Worm (Caenorhabditis elegans): ENCODE results near the gene F38A5.2.

F38A5.2 gene

DNA sequence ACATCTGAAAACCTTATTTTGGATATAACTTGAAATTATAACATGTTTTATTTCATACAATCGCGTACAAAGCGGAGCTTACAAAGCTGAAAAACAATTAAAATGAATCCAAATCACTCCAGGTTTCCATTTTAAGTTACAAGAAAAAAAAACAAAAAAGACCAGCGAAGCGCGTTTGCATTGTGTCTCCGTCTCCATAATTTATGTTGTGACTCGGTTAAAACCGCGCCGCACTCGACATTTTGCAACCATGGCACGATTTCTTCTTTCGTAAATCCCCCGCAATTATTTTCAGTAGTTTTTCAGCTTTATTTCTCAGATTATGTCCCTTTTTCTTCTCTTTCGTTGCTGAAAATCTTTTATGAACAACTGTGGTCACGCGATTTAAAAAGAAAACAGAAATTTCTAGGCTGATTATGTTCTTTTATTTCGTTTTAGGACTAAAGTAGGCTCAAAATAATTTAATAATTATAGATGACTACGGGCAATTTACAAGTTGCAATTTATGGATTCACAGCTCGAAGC is at the start of gene F38A5.2, which contains the start of gene dnj-11:
TSS of gene F38A5.2 (minus strand) at position 4 of the 525 bp plus-strand sequence.
TSS of gene dnj-11 (plus strand) at position 475 of the 525 bp plus-strand sequence.
- TF ChIP-seq fos-1 (tag; optimal IDR thresholded peaks at IDR 0.05): peak; percentile 62
- TF ChIP-seq blmp-1 (tag; optimal IDR thresholded peaks at IDR 0.05): peak; percentile 72
- no peak for TF ChIP-seq egl-27 (tag; optimal IDR thresholded peaks at IDR 0.05)
- peak; percentile 66 for TF ChIP-seq lir-3 (tag; optimal IDR thresholded peaks at IDR 0.05; ENCODE audit: poor library complexity)
- peak; percentile 59 for TF ChIP-seq lin-39 (tag; optimal IDR thresholded peaks at IDR 0.05)
- peak; percentile 70 for TF ChIP-seq lin-13 (GFP tag; optimal IDR thresholded peaks at IDR 0.05)
- peak; percentile 84 for TF ChIP-seq nhr-90 (tag; optimal IDR thresholded peaks at IDR 0.05; ENCODE audit: poor library complexity)
- peak; percentile 90 for TF ChIP-seq unc-130 (tag; optimal IDR thresholded peaks at IDR 0.05)
- no peak for TF ChIP-seq unc-98 (GFP tag; IDR thresholded peaks at IDR 0.05)
- TF ChIP-seq ztf-11 (tag; optimal IDR thresholded peaks at IDR 0.05): peak in 1 of 2 experiments; percentile 48
- peak; percentile 86 for TF ChIP-seq C16A3.4 (tag; optimal IDR thresholded peaks at IDR 0.05)
- TF ChIP-seq nhr-76 (tag; optimal IDR thresholded peaks at IDR 0.05): no peak
- peak; percentile 88 to 90 for TF ChIP-seq efl-1 (optimal IDR thresholded peaks at IDR 0.05)
- TF ChIP-seq efl-1 (GFP tag; optimal IDR thresholded peaks at IDR 0.05 in 1 of 2): peak; percentile 83 to 98
- no peak for TF ChIP-seq zag-1 (tag; optimal IDR thresholded peaks at IDR 0.05)
- peak; percentile 75 for TF ChIP-seq irx-1 (tag; optimal IDR thresholded peaks at IDR 0.05)
- peak; percentile 70 to 93 (median 80) for TF ChIP-seq ceh-82 (tag; optimal IDR thresholded peaks at IDR 0.05)
- TF ChIP-seq zip-4 (GFP tag; optimal IDR thresholded peaks at IDR 0.05): peak; percentile 58
- peak; percentile 62 for TF ChIP-seq hpl-2 (GFP tag; optimal IDR thresholded peaks at IDR 0.05)
- peak; percentile 7 for TF ChIP-seq sup-37 (GFP tag; optimal IDR thresholded peaks at IDR 0.05)
- no peak for TF ChIP-seq nhr-28 (tag; optimal IDR thresholded peaks at IDR 0.05)
- TF ChIP-seq pax-3 (tag; optimal IDR thresholded peaks at IDR 0.05): peak; percentile 48
- no peak for TF ChIP-seq C34B4.2 (tag; optimal IDR thresholded peaks at IDR 0.05)
- peak; percentile 26 for TF ChIP-seq pag-3 (tag; optimal IDR thresholded peaks at IDR 0.05; ENCODE audit: borderline replicate concordance, insufficient read depth)
- peak; percentile 77 for TF ChIP-seq nhr-77 (tag; optimal IDR thresholded peaks at IDR 0.05)
- peak; percentile 90 for TF ChIP-seq nhr-71 (tag; optimal IDR thresholded peaks at IDR 0.05)
- TF ChIP-seq C04F5.9 (tag; optimal IDR thresholded peaks at IDR 0.05): peak; percentile 28
- TF ChIP-seq tlp-1 (tag; optimal IDR thresholded peaks at IDR 0.05): no peak
- peak; percentile 80 for TF ChIP-seq unc-86 (tag; optimal IDR thresholded peaks at IDR 0.05)
- peak in 2 of 6 experiments; percentile 64 to 89 for TF ChIP-seq elt-3 (tag; optimal IDR thresholded peaks at IDR 0.05)
- peak; percentile 19 for TF ChIP-seq nhr-84 (tag; optimal IDR thresholded peaks at IDR 0.05)
- TF ChIP-seq mab-9 (GFP tag; IDR thresholded peaks at IDR 0.05): no peak
- TF ChIP-seq egl-13 (tag; optimal IDR thresholded peaks at IDR 0.05): peak; percentile 56
- no peak for TF ChIP-seq ets-5 (GFP tag; IDR thresholded peaks at IDR 0.05)
- TF ChIP-seq nhr-85 (tag): peak; percentile 92
- no peak for TF ChIP-seq sptf-1 (tag; optimal IDR thresholded peaks at IDR 0.05)
- TF ChIP-seq unc-62 (GFP tag; optimal IDR thresholded peaks at IDR 0.05): no peak
- peak; percentile 88 for TF ChIP-seq nhr-47 (tag; optimal IDR thresholded peaks at IDR 0.05)
- peak; percentile 52 for TF ChIP-seq nhr-237 (tag; optimal IDR thresholded peaks at IDR 0.05)
- no peak for TF ChIP-seq pqm-1 (tag; optimal IDR thresholded peaks at IDR 0.05)
- no peak for TF ChIP-seq efl-3 (GFP tag; optimal IDR thresholded peaks at IDR 0.05)
- no peak for TF ChIP-seq Y116A8C.19 (tag; optimal IDR thresholded peaks at IDR 0.05; ENCODE audit: borderline replicate concordance)
- no peak for TF ChIP-seq hlh-17 (GFP tag; optimal IDR thresholded peaks at IDR 0.05; ENCODE audit: borderline replicate concordance)
- no peak for TF ChIP-seq ceh-90 (tag; optimal IDR thresholded peaks at IDR 0.05)
- no peak for TF ChIP-seq mef-2 (tag; optimal IDR thresholded peaks at IDR 0.05)
- TF ChIP-seq xbp-1 (tag; optimal IDR thresholded peaks at IDR 0.05): peak; percentile 86
- TF ChIP-seq lin-15B (tag; optimal IDR thresholded peaks at IDR 0.05): peak; percentile 91
- TF ChIP-seq sox-4 (tag; optimal IDR thresholded peaks at IDR 0.05): peak; percentile 42
- TF ChIP-seq nhr-19 (GFP tag; conservative IDR thresholded peaks at IDR 0.05): peak; percentile 82
- peak; percentile 60 for TF ChIP-seq F16B12.6 (tag; optimal IDR thresholded peaks at IDR 0.05)
- peak; percentile 37 for TF ChIP-seq elt-2 (tag; optimal IDR thresholded peaks at IDR 0.05)
- TF ChIP-seq fkh-10 (GFP tag; optimal IDR thresholded peaks at IDR 0.05): peak; percentile 65
- TF ChIP-seq ztf-4 (tag; optimal IDR thresholded peaks at IDR 0.05): peak; percentile 29

Measured in whole organism, L1 larva.